Worm (Caenorhabditis elegans) whole organism, L1 larva: ENCODE measurements around the gene tric-1B.1.

Source experiments
- C34B4.2 ChIP-seq: sonication (generic microtip); optimal IDR thresholded peaks from 2 replicates; lab custom pipeline; 2017; ENCODE audit warnings: mild to moderate bottlenecking, missing genetic modification characterization, missing compliant biosample characterization
- F16B12.6 ChIP-seq: fragments of 150-350 bp; optimal IDR thresholded peaks from 2 replicates; lab custom pipeline; 2014; ENCODE audit warnings: missing biosample characterization, missing genetic modification characterization
- aha-1 ChIP-seq: fragments of 150-350 bp; optimal IDR thresholded peaks from 2 replicates; lab custom pipeline; 2014; ENCODE audit warnings: missing biosample characterization, missing genetic modification characterization
- alr-1 ChIP-seq: fragments of 200-800 bp; sonication (Bioruptor generic); optimal IDR thresholded peaks from 2 replicates; lab custom pipeline; 2018; ENCODE audit warnings: borderline replicate concordance, mild to moderate bottlenecking, missing genetic modification characterization, missing compliant biosample characterization
- aly-2 ChIP-seq: fragments of 150-350 bp; optimal IDR thresholded peaks from 2 replicates; lab custom pipeline; 2014; ENCODE audit warnings: missing biosample characterization, missing genetic modification characterization
- ama-1 ChIP-seq: fragments of 150-350 bp; optimal IDR thresholded peaks from 2 replicates; lab custom pipeline; 2014
- ceh-63 ChIP-seq: fragments of 200-800 bp; sonication (Bioruptor generic); optimal IDR thresholded peaks from 2 replicates; lab custom pipeline; 2018; ENCODE audit warnings: mild to moderate bottlenecking, missing genetic modification characterization, missing compliant biosample characterization
- ceh-8 ChIP-seq: fragments of 200-800 bp; sonication (Bioruptor generic); optimal IDR thresholded peaks from 2 replicates; lab custom pipeline; 2018; ENCODE audit warnings: mild to moderate bottlenecking, missing genetic modification characterization, moderate library complexity, missing compliant biosample characterization
- efl-3 ChIP-seq: fragments of 200-800 bp; sonication (Bioruptor generic); optimal IDR thresholded peaks from 2 replicates; lab custom pipeline; 2018; ENCODE audit warnings: mild to moderate bottlenecking, missing genetic modification characterization, missing compliant biosample characterization
- egl-13 ChIP-seq: sonication (generic microtip); optimal IDR thresholded peaks from 2 replicates; lab custom pipeline; 2016; ENCODE audit warnings: missing genotype, missing genetic modification reagents, missing genetic modification characterization, missing compliant biosample characterization
- fkh-10 ChIP-seq: sonication (generic microtip); optimal IDR thresholded peaks from 2 replicates; lab custom pipeline; 2017; ENCODE audit warnings: missing biosample characterization, missing genetic modification reagents, missing genetic modification characterization
- fkh-8 ChIP-seq: sonication (generic microtip); optimal IDR thresholded peaks from 2 replicates; lab custom pipeline; 2016; ENCODE audit warnings: mild to moderate bottlenecking, missing genetic modification characterization, missing compliant biosample characterization
- grh-1 ChIP-seq: fragments of 200-800 bp; sonication (Bioruptor generic); IDR thresholded peaks from 2 replicates; pipeline ENCODE4 v1.3.6; 2022; ENCODE audit warnings: missing genetic modification reagents, missing genetic modification characterization, missing compliant biosample characterization
- hlh-17 ChIP-seq: fragments of 200-800 bp; sonication (Bioruptor generic); optimal IDR thresholded peaks from 2 replicates; lab custom pipeline; 2018; ENCODE audit warnings: missing genetic modification characterization, mild to moderate bottlenecking, missing compliant biosample characterization, moderate library complexity, borderline replicate concordance
- hlh-4 ChIP-seq: sonication (generic microtip); optimal IDR thresholded peaks from 2 replicates; lab custom pipeline; 2016; ENCODE audit warnings: mild to moderate bottlenecking, missing genetic modification characterization, missing compliant biosample characterization
- irx-1 ChIP-seq: sonication (generic microtip); optimal IDR thresholded peaks from 2 replicates; lab custom pipeline; 2016; ENCODE audit warnings: missing genetic modification characterization, missing compliant biosample characterization
- lin-13 ChIP-seq: fragments of 150-350 bp; optimal IDR thresholded peaks from 2 replicates; lab custom pipeline; 2014; ENCODE audit warnings: missing biosample characterization, missing genetic modification reagents, missing genetic modification characterization
- lin-14 ChIP-seq: fragments of 200-800 bp; sonication (Bioruptor generic); optimal IDR thresholded peaks from 2 replicates; lab custom pipeline; 2018; ENCODE audit warnings: mild to moderate bottlenecking, missing genetic modification characterization, moderate library complexity, missing compliant biosample characterization
- lir-3 ChIP-seq: sonication (generic microtip); optimal IDR thresholded peaks from 2 replicates; lab custom pipeline; 2016; ENCODE audit warnings: mild to moderate bottlenecking, missing genetic modification characterization, moderate library complexity, missing compliant biosample characterization; ENCODE audit not compliant: poor library complexity
- mef-2 ChIP-seq: fragments of 150-350 bp; optimal IDR thresholded peaks from 2 replicates; lab custom pipeline; 2014; ENCODE audit warnings: missing biosample characterization, missing genetic modification characterization
- mep-1 ChIP-seq: fragments of 150-350 bp; optimal IDR thresholded peaks from 2 replicates; lab custom pipeline; 2014; ENCODE audit warnings: missing biosample characterization, missing genetic modification characterization
- nhr-11 ChIP-seq: fragments of 150-350 bp; optimal IDR thresholded peaks from 2 replicates; lab custom pipeline; 2014; ENCODE audit warnings: missing biosample characterization, missing genetic modification characterization
- nhr-19 ChIP-seq: fragments of 200-800 bp; sonication (Bioruptor generic); conservative IDR thresholded peaks from 2 replicates; pipeline ENCODE4 v1.3.6; 2022; ENCODE audit warnings: missing genetic modification characterization, missing compliant biosample characterization
- nhr-20 ChIP-seq: sonication (generic microtip); optimal IDR thresholded peaks from 2 replicates; lab custom pipeline; 2016; ENCODE audit warnings: mild to moderate bottlenecking, missing genetic modification characterization, missing compliant biosample characterization
- nhr-237 ChIP-seq: fragments of 150-350 bp; optimal IDR thresholded peaks from 2 replicates; lab custom pipeline; 2014; ENCODE audit warnings: missing biosample characterization, missing genetic modification characterization
- nhr-28 ChIP-seq: fragments of 150-350 bp; optimal IDR thresholded peaks from 2 replicates; lab custom pipeline; 2014; ENCODE audit warnings: missing biosample characterization, missing genetic modification characterization
- nhr-47 ChIP-seq: sonication (generic microtip); optimal IDR thresholded peaks from 2 replicates; lab custom pipeline; 2016; ENCODE audit warnings: mild to moderate bottlenecking, missing genetic modification characterization, moderate library complexity, missing compliant biosample characterization
- nhr-71 ChIP-seq: sonication (generic microtip); optimal IDR thresholded peaks from 2 replicates; lab custom pipeline; 2016; ENCODE audit warnings: mild to moderate bottlenecking, missing genetic modification characterization, moderate library complexity, missing compliant biosample characterization
- nhr-77 ChIP-seq: fragments of 150-350 bp; optimal IDR thresholded peaks from 2 replicates; lab custom pipeline; 2014; ENCODE audit warnings: missing biosample characterization, missing genetic modification characterization
- nhr-84 ChIP-seq: sonication (generic microtip); optimal IDR thresholded peaks from 2 replicates; lab custom pipeline; 2017; ENCODE audit warnings: missing biosample characterization, missing genetic modification characterization
- nhr-85 ChIP-seq: sonication (generic microtip); peaks from one replicate; lab custom pipeline; 2016; ENCODE audit warnings: missing genetic modification characterization, inconsistent platforms, missing compliant biosample characterization
- nhr-90 ChIP-seq: sonication (generic microtip); optimal IDR thresholded peaks from 2 replicates; lab custom pipeline; 2016; ENCODE audit warnings: mild to moderate bottlenecking, missing genetic modification characterization, missing compliant biosample characterization; ENCODE audit not compliant: poor library complexity
- pag-3 ChIP-seq: sonication (generic microtip); optimal IDR thresholded peaks from 2 replicates; lab custom pipeline; 2017; ENCODE audit warnings: missing genetic modification characterization, mild to moderate bottlenecking, missing compliant biosample characterization, antibody characterized with exemption, borderline replicate concordance; ENCODE audit not compliant: insufficient read depth
- pqm-1 ChIP-seq: sonication (generic microtip); optimal IDR thresholded peaks from 3 replicates; lab custom pipeline; 2017; ENCODE audit warnings: missing biosample characterization, missing genetic modification characterization
- snu-23 ChIP-seq: sonication (generic microtip); optimal IDR thresholded peaks from 2 replicates; lab custom pipeline; 2016; ENCODE audit warnings: missing genetic modification characterization, missing compliant biosample characterization
- sptf-1 ChIP-seq: fragments of 150-350 bp; optimal IDR thresholded peaks from 2 replicates; lab custom pipeline; 2014; ENCODE audit warnings: missing biosample characterization, missing genetic modification characterization
- swsn-7 ChIP-seq: sonication (generic microtip); optimal IDR thresholded peaks from 2 replicates; lab custom pipeline; 2016; ENCODE audit warnings: missing genetic modification characterization, missing compliant biosample characterization
- tbx-2 ChIP-seq: sonication (generic microtip); optimal IDR thresholded peaks from 2 replicates; lab custom pipeline; 2016; ENCODE audit warnings: missing genetic modification characterization, missing compliant biosample characterization
- tlp-1 ChIP-seq: fragments of 150-350 bp; optimal IDR thresholded peaks from 2 replicates; lab custom pipeline; 2014; ENCODE audit warnings: missing biosample characterization, missing genetic modification characterization
- unc-130 ChIP-seq: fragments of 150-350 bp; optimal IDR thresholded peaks from 2 replicates; lab custom pipeline; 2017; ENCODE audit warnings: missing biosample characterization, missing genetic modification characterization, inconsistent platforms
- xbp-1 ChIP-seq: sonication (generic microtip); optimal IDR thresholded peaks from 2 replicates; lab custom pipeline; 2016; ENCODE audit warnings: missing genetic modification characterization, missing compliant biosample characterization
- zip-4 ChIP-seq: fragments of 200-800 bp; sonication (Bioruptor generic); optimal IDR thresholded peaks from 2 replicates; lab custom pipeline; 2018; ENCODE audit warnings: mild to moderate bottlenecking, missing genetic modification characterization, moderate library complexity, missing compliant biosample characterization
- ztf-11 ChIP-seq, 2 experiments: sonication (generic microtip); optimal IDR thresholded peaks; 2 replicates each; lab custom pipeline; 2016 to 2017; ENCODE audit warnings: missing genetic modification characterization in 2 of 2, missing biosample characterization in 1 of 2, missing compliant biosample characterization in 1 of 2
- ztf-4 ChIP-seq: fragments of 150-350 bp; optimal IDR thresholded peaks from 2 replicates; lab custom pipeline; 2014; ENCODE audit warnings: missing biosample characterization, missing genetic modification characterization

tric-1B.1 gene

DNA sequence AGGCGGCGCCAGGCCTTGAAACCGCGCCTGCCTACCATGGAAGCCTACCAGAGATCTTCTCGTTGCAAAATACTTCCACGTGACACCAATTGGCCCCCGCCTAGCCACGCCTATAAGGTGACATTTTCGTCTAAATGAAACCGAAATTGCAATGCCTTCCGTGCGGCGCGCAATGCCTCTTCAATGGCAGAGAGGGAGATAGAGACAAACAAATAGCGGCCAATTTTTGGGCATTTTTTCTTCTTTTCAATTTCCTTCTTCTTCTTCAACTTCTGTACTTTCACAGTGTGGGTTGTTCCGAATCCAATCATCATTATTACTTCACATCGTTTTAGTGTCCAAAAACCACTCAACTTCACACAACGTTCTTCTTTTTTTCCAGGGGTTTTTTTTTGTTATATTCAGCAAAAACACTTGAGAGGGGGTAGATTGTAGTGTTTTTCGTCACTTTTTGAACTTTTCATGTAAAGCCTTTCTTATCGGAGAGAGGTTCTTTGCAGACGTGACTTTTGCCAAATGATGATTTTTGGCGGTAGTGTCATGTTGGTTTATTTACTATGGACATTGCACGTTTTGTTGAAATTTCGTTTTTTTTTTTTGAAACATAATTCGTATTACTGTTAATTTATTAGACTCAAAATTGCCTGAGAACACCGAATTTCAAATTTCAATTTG, 4.8 kb downstream of the tric-1B.1 start (continued):
- TF ChIP-seq grh-1, result no peak
- no peak for TF ChIP-seq swsn-7 (tag; lab: Kevin White, UChicago)
- TF ChIP-seq snu-23 (GFP tag; lab: Kevin White, UChicago), result peak; percentile 23
- no peak for TF ChIP-seq egl-13 (tag; lab: Kevin White, UChicago)
- no peak for TF ChIP-seq fkh-10 (GFP tag; lab: Kevin White, UChicago)
- no peak for TF ChIP-seq lin-14 (GFP tag; lab: Kevin White, UChicago)
- no peak for TF ChIP-seq tbx-2
- no peak for TF ChIP-seq pqm-1 (tag; lab: Kevin White, UChicago)
- TF ChIP-seq tlp-1, result no peak
- peak; percentile 68 for TF ChIP-seq nhr-85
- no peak for TF ChIP-seq nhr-84 (tag; lab: Kevin White, UChicago)
- TF ChIP-seq hlh-17, result no peak
- no peak for TF ChIP-seq ama-1 (lab: Kevin White, UChicago)
- TF ChIP-seq lin-13, result no peak
- TF ChIP-seq alr-1 (tag; lab: Kevin White, UChicago), result no peak

DNA sequence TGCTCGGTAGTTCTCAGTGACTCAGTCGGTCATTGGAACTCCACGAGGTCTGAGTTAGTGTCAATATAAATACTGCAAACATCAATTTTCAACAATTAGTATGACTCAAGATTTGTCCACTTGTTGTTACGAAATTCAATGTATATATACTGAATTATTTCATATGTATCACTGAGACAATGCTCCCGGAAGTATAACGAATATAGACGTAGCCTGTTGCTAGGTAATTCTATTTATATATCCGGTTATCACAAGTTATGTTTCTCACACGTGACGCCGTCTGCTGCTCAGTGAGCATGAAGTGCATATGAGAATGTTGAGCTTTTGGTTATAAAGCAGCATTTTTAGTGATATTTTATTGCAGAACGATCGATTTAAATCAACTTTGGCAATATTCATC, 5.5 kb downstream of the tric-1B.1 start:
- TF ChIP-seq nhr-90 (tag; lab: Kevin White, UChicago) (no peak), hlh-4 (no peak), pqm-1 (tag; lab: Kevin White, UChicago) (no peak), nhr-237 (tag; lab: Kevin White, UChicago) (no peak), nhr-71 (tag; lab: Kevin White, UChicago) (peak; percentile 42), aha-1 (tag; lab: Kevin White, UChicago) (no peak), tbx-2 (no peak), nhr-11 (tag; lab: Kevin White, UChicago) (no peak), aly-2 (tag; lab: Kevin White, UChicago) (no peak), nhr-47 (tag; lab: Kevin White, UChicago) (peak; percentile 29), lir-3 (tag; lab: Kevin White, UChicago) (no peak), ztf-4 (no peak), fkh-8 (peak; percentile 83), efl-3 (GFP tag; lab: Kevin White, UChicago) (no peak), sptf-1 (tag; lab: Kevin White, UChicago) (no peak), nhr-77 (tag; lab: Kevin White, UChicago) (no peak), ceh-8 (peak; percentile 58), grh-1 (no peak), ceh-63 (GFP tag; lab: Kevin White, UChicago) (no peak), irx-1 (no peak), xbp-1 (no peak), C34B4.2 (tag; lab: Kevin White, UChicago) (no peak), unc-130 (no peak), hlh-17 (no peak), pag-3 (tag; lab: Kevin White, UChicago) (no peak), nhr-19 (GFP tag; lab: Robert Waterston, UW) (no peak), zip-4 (GFP tag; lab: Kevin White, UChicago) (no peak), mef-2 (tag; lab: Kevin White, UChicago) (no peak), alr-1 (tag; lab: Kevin White, UChicago) (no peak), nhr-28 (tag; lab: Kevin White, UChicago) (no peak), ztf-11 (tag; optimal IDR thresholded peaks at IDR 0.05; lab: Kevin White, UChicago) (no peak), nhr-20 (tag; lab: Kevin White, UChicago) (no peak), F16B12.6 (tag; lab: Kevin White, UChicago) (no peak), mep-1 (tag; lab: Kevin White, UChicago) (no peak)
